Fruit fly (Drosophila melanogaster) whole organism, adult: ENCODE results near the gene CG10660.

ENCODE experiments used
- CG11617 ChIP-seq: fragments of 200-800 bp; sonication (Bioruptor generic); optimal IDR thresholded peaks from 2 replicates; lab custom pipeline; 2017; ENCODE audit warnings: mild to moderate bottlenecking, missing biosample characterization, missing genetic modification reagents, missing genetic modification characterization
- CG12768 ChIP-seq: fragments of 200-800 bp; sonication (Bioruptor generic); optimal IDR thresholded peaks from 2 replicates; lab custom pipeline; 2017; ENCODE audit warnings: missing biosample characterization, missing genetic modification characterization, mild to moderate bottlenecking, moderate library complexity, missing genetic modification reagents
- CG14711 ChIP-seq: fragments of 200-800 bp; sonication (Bioruptor generic); optimal IDR thresholded peaks from 2 replicates; lab custom pipeline; 2018; ENCODE audit warnings: missing biosample characterization, mild to moderate bottlenecking, missing genetic modification characterization, moderate library complexity
- CG1620 ChIP-seq: fragments of 200-800 bp; sonication (Bioruptor generic); optimal IDR thresholded peaks from 2 replicates; lab custom pipeline; 2016; ENCODE audit warnings: missing biosample characterization, missing genetic modification characterization
- CG33017 ChIP-seq: fragments of 200-800 bp; sonication (Bioruptor generic); optimal IDR thresholded peaks from 2 replicates; lab custom pipeline; 2018; ENCODE audit warnings: missing biosample characterization, mild to moderate bottlenecking, missing genetic modification characterization, moderate library complexity
- CG5204 ChIP-seq: fragments of 200-800 bp; sonication (Bioruptor generic); optimal IDR thresholded peaks from 2 replicates; lab custom pipeline; 2016; ENCODE audit warnings: missing biosample characterization, missing genetic modification characterization
- CG7045 ChIP-seq: fragments of 200-800 bp; sonication (Bioruptor generic); optimal IDR thresholded peaks from 2 replicates; lab custom pipeline; 2017; ENCODE audit warnings: missing biosample characterization, mild to moderate bottlenecking, missing genetic modification characterization
- CG7101 ChIP-seq: fragments of 200-800 bp; sonication (Bioruptor generic); optimal IDR thresholded peaks from 2 replicates; lab custom pipeline; 2018; ENCODE audit warnings: missing biosample characterization, mild to moderate bottlenecking, missing genetic modification characterization, moderate library complexity
- Clk ChIP-seq: fragments of 200-800 bp; sonication (Bioruptor generic); optimal IDR thresholded peaks from 2 replicates; lab custom pipeline; 2017; ENCODE audit warnings: missing biosample characterization, missing genetic modification characterization
- Crg-1 ChIP-seq: fragments of 200-800 bp; sonication (Bioruptor generic); optimal IDR thresholded peaks from 2 replicates; lab custom pipeline; 2016; ENCODE audit warnings: missing biosample characterization, missing genetic modification characterization
- Hr96 ChIP-seq: fragments of 200-800 bp; sonication (Bioruptor generic); optimal IDR thresholded peaks from 2 replicates; lab custom pipeline; 2016; ENCODE audit warnings: missing biosample characterization, missing genetic modification characterization
- Mnt ChIP-seq: fragments of 200-800 bp; sonication (Bioruptor generic); optimal IDR thresholded peaks from 2 replicates; lab custom pipeline; 2016; ENCODE audit warnings: missing biosample characterization, mild to moderate bottlenecking, missing genetic modification characterization
- bab1 ChIP-seq: fragments of 200-800 bp; sonication (Bioruptor generic); optimal IDR thresholded peaks from 3 replicates; lab custom pipeline; 2019; ENCODE audit warnings: missing biosample characterization, mild to moderate bottlenecking, missing genetic modification characterization, moderate library complexity
- cic ChIP-seq: fragments of 200-800 bp; sonication (Bioruptor generic); optimal IDR thresholded peaks from 2 replicates; lab custom pipeline; 2017; ENCODE audit warnings: missing biosample characterization, mild to moderate bottlenecking, missing genetic modification characterization, moderate library complexity
- cnc ChIP-seq, 2 experiments: fragments of >200 bp; optimal IDR thresholded peaks; 2 replicates each; lab custom pipeline; 2017
- kay ChIP-seq: fragments of 200-800 bp; sonication (Bioruptor generic); peaks from one replicate; lab custom pipeline; 2016; ENCODE audit warnings: missing biosample characterization, missing genetic modification characterization, borderline replicate concordance
- ovo ChIP-seq: fragments of 200-800 bp; sonication (Bioruptor generic); optimal IDR thresholded peaks from 2 replicates; lab custom pipeline; 2016; ENCODE audit warnings: missing biosample characterization, missing genetic modification characterization
- pad ChIP-seq: fragments of 200-800 bp; sonication (Bioruptor generic); optimal IDR thresholded peaks from 3 replicates; lab custom pipeline; 2017; ENCODE audit warnings: missing biosample characterization, missing genetic modification characterization, mild to moderate bottlenecking, moderate library complexity, missing genetic modification reagents
- tj ChIP-seq: fragments of 200-800 bp; sonication (Bioruptor generic); optimal IDR thresholded peaks from 3 replicates; lab custom pipeline; 2017; ENCODE audit warnings: missing biosample characterization, mild to moderate bottlenecking, missing genetic modification characterization, moderate library complexity
- toe ChIP-seq: fragments of 200-800 bp; sonication (Bioruptor generic); optimal IDR thresholded peaks from 2 replicates; lab custom pipeline; 2016; ENCODE audit warnings: missing biosample characterization, missing genetic modification characterization

The CG10660 gene

dm6 chr3L:12461953-12462352 lies 28.5 kb downstream of the CG10660 start:
- TF ChIP-seq CG33017 (tag; lab: Kevin White, UChicago): no peak
- TF ChIP-seq Hr96 (GFP tag; lab: Kevin White, UChicago): no peak
- no peak for TF ChIP-seq cnc (optimal IDR thresholded peaks at IDR 0.05; lab: Kevin White, UChicago)
- TF ChIP-seq CG7045 (GFP tag; lab: Kevin White, UChicago): no peak
- TF ChIP-seq CG14711 (tag; lab: Kevin White, UChicago): no peak
- TF ChIP-seq CG5204 (GFP tag; lab: Kevin White, UChicago): no peak
- no peak for TF ChIP-seq CG1620
- no peak for TF ChIP-seq tj (GFP tag; lab: Kevin White, UChicago)
- no peak for TF ChIP-seq CG12768 (GFP tag; lab: Kevin White, UChicago)
- no peak for TF ChIP-seq Mnt (GFP tag; lab: Kevin White, UChicago)
- TF ChIP-seq Crg-1 (GFP tag; lab: Kevin White, UChicago): no peak
- no peak for TF ChIP-seq toe
- no peak for TF ChIP-seq CG11617 (GFP tag; lab: Kevin White, UChicago)
- TF ChIP-seq kay (GFP tag; lab: Kevin White, UChicago): no peak

DNA sequence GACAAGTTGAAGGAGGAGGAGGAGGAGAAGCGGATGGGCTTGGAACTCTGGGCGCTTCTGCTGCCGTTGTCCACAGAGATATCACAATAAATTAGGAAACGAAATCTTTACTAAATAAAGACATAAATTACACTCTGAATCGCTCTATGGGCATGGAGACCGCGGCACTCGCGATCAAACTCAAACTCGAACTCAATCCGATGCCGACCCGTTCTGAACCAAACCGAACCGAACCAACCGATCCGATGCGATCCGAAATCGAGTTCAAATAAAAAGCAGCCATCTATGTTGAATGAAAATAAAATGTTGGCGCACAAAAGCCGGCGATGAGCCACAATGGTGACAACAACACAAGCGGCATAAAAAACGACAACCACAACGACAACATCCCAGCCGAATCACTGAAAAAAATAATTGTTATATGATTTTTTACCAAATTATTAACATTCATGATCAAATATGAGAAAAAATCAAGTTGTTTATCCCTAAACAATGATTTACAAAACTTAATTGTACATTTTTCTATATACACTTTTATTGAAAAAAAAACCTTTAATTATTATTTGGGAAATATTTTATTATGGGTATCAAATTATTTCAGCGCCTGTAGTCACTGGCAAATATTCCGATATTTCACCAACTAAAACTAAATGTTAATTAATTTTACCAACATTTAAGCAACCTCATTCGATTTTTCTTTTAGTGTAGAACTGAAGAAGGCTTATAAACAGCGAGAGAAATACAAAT lies 33.4 kb downstream of the CG10660 start:
- no peak for TF ChIP-seq pad
- no peak for TF ChIP-seq cic (GFP tag; lab: Kevin White, UChicago)
- no peak for TF ChIP-seq ovo
- no peak for TF ChIP-seq Clk
- no peak for TF ChIP-seq CG7101 (tag; lab: Kevin White, UChicago)
- no peak for TF ChIP-seq CG11617 (GFP tag; lab: Kevin White, UChicago)
- TF ChIP-seq CG14711 (tag; lab: Kevin White, UChicago): no peak
- TF ChIP-seq bab1 (GFP tag; lab: Kevin White, UChicago): no peak

dm6 chr3L:12455034-12455433 lies 35.4 kb downstream of the CG10660 start:
- TF ChIP-seq cnc (optimal IDR thresholded peaks at IDR 0.05; lab: Kevin White, UChicago) (no peak), CG7045 (GFP tag; lab: Kevin White, UChicago) (no peak), CG5204 (GFP tag; lab: Kevin White, UChicago) (no peak), Hr96 (GFP tag; lab: Kevin White, UChicago) (no peak)

DNA sequence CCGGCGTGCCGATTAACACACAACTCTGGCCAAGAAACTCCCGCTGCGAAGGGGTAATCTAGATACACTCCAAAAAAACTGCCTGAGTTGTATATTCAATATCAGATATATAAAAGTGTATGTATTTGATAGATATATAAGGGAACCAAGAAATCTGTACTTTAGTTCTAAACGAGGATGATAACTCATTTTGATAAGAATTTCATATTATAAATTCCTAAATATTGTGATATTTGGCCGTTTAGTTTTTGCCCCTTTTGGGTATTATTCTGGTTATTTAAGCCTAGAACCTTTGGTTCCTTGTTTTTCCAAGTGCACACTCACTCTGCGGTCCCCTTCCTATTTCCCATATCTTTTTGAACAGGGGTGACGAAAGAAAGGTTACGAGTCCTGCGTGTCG lies 36.9 kb downstream of the CG10660 start:
- TF ChIP-seq pad: no peak
- no peak for TF ChIP-seq toe
- no peak for TF ChIP-seq CG12768 (GFP tag; lab: Kevin White, UChicago)
- no peak for TF ChIP-seq CG5204 (GFP tag; lab: Kevin White, UChicago)
- TF ChIP-seq Crg-1 (GFP tag; lab: Kevin White, UChicago): no peak
- TF ChIP-seq CG7045 (GFP tag; lab: Kevin White, UChicago): no peak
- no peak for TF ChIP-seq CG11617 (GFP tag; lab: Kevin White, UChicago)
- TF ChIP-seq cic (GFP tag; lab: Kevin White, UChicago): no peak
- no peak for TF ChIP-seq CG1620

DNA sequence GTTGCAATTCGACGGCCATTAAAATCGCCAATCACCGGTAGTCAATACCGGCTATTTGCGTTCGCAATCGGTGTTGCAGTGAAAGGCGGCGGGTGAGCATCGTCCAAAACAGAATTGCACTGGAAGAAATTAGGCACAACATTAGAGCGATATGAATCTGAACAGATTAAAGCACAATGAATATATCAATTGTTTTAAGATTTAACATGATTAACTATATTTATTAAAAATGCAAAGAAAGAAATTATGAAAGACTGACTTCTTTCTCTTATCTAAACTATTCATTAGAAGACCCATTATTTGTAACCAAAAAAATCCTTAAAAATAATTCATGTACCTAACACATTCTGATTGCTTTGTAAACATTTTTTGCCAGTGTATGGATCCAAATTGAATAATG lies 43.0 kb downstream of the CG10660 start:
- TF ChIP-seq Hr96 (GFP tag; lab: Kevin White, UChicago) (no peak), CG14711 (tag; lab: Kevin White, UChicago) (no peak), kay (GFP tag; lab: Kevin White, UChicago) (no peak), Crg-1 (GFP tag; lab: Kevin White, UChicago) (no peak), CG12768 (GFP tag; lab: Kevin White, UChicago) (no peak), Mnt (GFP tag; lab: Kevin White, UChicago) (no peak), CG1620 (no peak), tj (GFP tag; lab: Kevin White, UChicago) (no peak), ovo (no peak), cic (GFP tag; lab: Kevin White, UChicago) (no peak), CG11617 (GFP tag; lab: Kevin White, UChicago) (no peak)

dm6 chr3L:12447081-12447480 lies 43.4 kb downstream of the CG10660 start:
- TF ChIP-seq Mnt (GFP tag; lab: Kevin White, UChicago): no peak
- TF ChIP-seq CG12768 (GFP tag; lab: Kevin White, UChicago): no peak
- no peak for TF ChIP-seq CG5204 (GFP tag; lab: Kevin White, UChicago)
- TF ChIP-seq Hr96 (GFP tag; lab: Kevin White, UChicago): no peak
- no peak for TF ChIP-seq Clk
- no peak for TF ChIP-seq kay (GFP tag; lab: Kevin White, UChicago)
- TF ChIP-seq cic (GFP tag; lab: Kevin White, UChicago): no peak
- TF ChIP-seq bab1 (GFP tag; lab: Kevin White, UChicago): no peak
- TF ChIP-seq cnc (optimal IDR thresholded peaks at IDR 0.05; lab: Kevin White, UChicago): no peak
- TF ChIP-seq toe: no peak
- TF ChIP-seq CG11617 (GFP tag; lab: Kevin White, UChicago): no peak
- no peak for TF ChIP-seq CG33017 (tag; lab: Kevin White, UChicago)
- TF ChIP-seq CG7101 (tag; lab: Kevin White, UChicago): no peak
- TF ChIP-seq Crg-1 (GFP tag; lab: Kevin White, UChicago): no peak
- no peak for TF ChIP-seq CG1620
- no peak for TF ChIP-seq tj (GFP tag; lab: Kevin White, UChicago)
